Fruit fly (Drosophila melanogaster): ENCODE measurements around the gene dac.

The dac gene

dm6 chr2L:16533386-16533773 lies 47.6 kb upstream of the dac start (continued):
- TF ChIP-seq HLHmδ (GFP tag; optimal IDR thresholded peaks at IDR 0.05) (peak; percentile 90), CG42726 (GFP tag; IDR thresholded peaks at IDR 0.05; ENCODE audit: partially characterized antibody) (peak; percentile 76), Mrtf (GFP tag; IDR thresholded peaks at IDR 0.05) (no peak), ttk (GFP tag; IDR thresholded peaks at IDR 0.05) (no peak; the same call in 1 of the 2 replicates), Lpt (GFP tag; optimal IDR thresholded peaks at IDR 0.05) (no peak), bsh (GFP tag; optimal IDR thresholded peaks at IDR 0.05) (no peak), sd (tag; optimal IDR thresholded peaks at IDR 0.05) (peak; percentile 74), rib (GFP tag; IDR thresholded peaks at IDR 0.05) (peak; percentile 93), kni (GFP tag; optimal IDR thresholded peaks at IDR 0.05) (peak; percentile 62), ham (GFP tag; IDR thresholded peaks at IDR 0.05) (0 out of 2 replicates have a peak, but pooled peaks have one; percentile 4), phol (tag; optimal IDR thresholded peaks at IDR 0.05) (no peak), CG8765 (GFP tag; IDR thresholded peaks at IDR 0.05) (0 out of 2 replicates have a peak, but pooled peaks have one; percentile 2), tna (GFP tag; IDR thresholded peaks at IDR 0.05; ENCODE audit: partially characterized antibody) (peak; percentile 51; the same call in 1 of the 2 replicates), NFAT (GFP tag; IDR thresholded peaks at IDR 0.05) (peak; percentile 38; the same call in 1 of the 2 replicates), Med (GFP tag) (peak; percentile 7), CG31441 (GFP tag; IDR thresholded peaks at IDR 0.05) (0 out of 2 replicates have a peak, but pooled peaks have one; percentile 22), Asciz (GFP tag; optimal IDR thresholded peaks at IDR 0.05) (no peak), hb (GFP tag; IDR thresholded peaks at IDR 0.05; ENCODE audit: partially characterized antibody) (no peak), inv (GFP tag; IDR thresholded peaks at IDR 0.05; ENCODE audit: partially characterized antibody) (peak; percentile 51; the same call in 1 of the 2 replicates), CG1602 (GFP tag; optimal IDR thresholded peaks at IDR 0.05) (no peak), ab (GFP tag; optimal IDR thresholded peaks at IDR 0.05) (no peak), Hey (tag; optimal IDR thresholded peaks at IDR 0.05) (peak; percentile 44), en (GFP tag; optimal IDR thresholded peaks at IDR 0.05) (no peak), lilli (GFP tag; optimal IDR thresholded peaks at IDR 0.05) (no peak), grn (GFP tag; optimal IDR thresholded peaks at IDR 0.05) (peak; percentile 15), H2.0 (GFP tag; IDR thresholded peaks at IDR 0.05) (peak; percentile 20; the same call in 1 of the 2 replicates), kay (GFP tag; optimal IDR thresholded peaks at IDR 0.05) (peak; percentile 13), CG16813 (GFP tag; IDR thresholded peaks at IDR 0.05; ENCODE audit: partially characterized antibody) (peak; percentile 55), chinmo (GFP tag; IDR thresholded peaks at IDR 0.05; ENCODE audit: partially characterized antibody) (peak; percentile 98), Scr (GFP tag; IDR thresholded peaks at IDR 0.05; ENCODE audit: partially characterized antibody) (peak; percentile 11; the same call in 1 of the 2 replicates), Hand (GFP tag; optimal IDR thresholded peaks at IDR 0.05) (no peak), sob (GFP tag; IDR thresholded peaks at IDR 0.05) (peak; percentile 5; the same call in 1 of the 2 replicates), Aef1 (GFP tag; IDR thresholded peaks at IDR 0.05) (peak; percentile 73; the same call in 2 of the 3 replicates), sqz (GFP tag; optimal IDR thresholded peaks at IDR 0.05) (peak; percentile 28), Hr78 (GFP tag; optimal IDR thresholded peaks at IDR 0.05) (no peak), CG18599 (GFP tag; optimal IDR thresholded peaks at IDR 0.05) (peak; percentile 27)

DNA sequence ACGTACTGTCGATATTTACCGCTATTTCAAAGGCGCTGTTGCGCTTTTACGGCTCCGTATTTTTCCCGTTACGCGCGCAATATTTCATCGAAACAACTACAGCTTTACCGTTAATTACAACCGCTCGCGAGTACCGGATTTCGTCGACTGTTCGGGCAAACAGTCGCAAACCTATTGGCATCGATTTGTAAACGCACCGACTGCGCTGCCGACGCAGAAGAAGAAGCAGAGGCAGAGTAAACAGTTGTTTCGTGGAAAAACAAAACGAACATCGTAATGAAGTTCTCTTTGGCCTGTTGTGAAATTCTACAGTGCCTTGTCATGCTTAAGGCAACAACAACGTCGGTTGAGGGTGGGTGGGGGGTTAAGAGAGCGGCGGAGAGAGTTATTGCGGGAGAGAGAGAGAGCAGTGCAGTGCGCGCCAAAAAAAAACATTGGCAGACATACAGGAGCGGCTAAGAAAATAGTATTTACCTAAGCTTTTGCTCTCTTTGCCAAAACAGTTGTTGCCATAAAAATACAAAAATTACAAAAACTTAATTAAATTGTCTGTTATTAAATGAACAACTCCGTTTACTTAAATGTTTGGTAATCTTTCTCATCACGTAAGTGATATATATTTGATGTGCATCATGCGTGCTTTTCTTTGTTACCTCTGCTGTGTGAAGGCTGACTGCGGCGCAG lies 47.0 kb upstream of the dac start, which contains the start of gene CG5953:
TSS of gene CG5953 (minus strand) at position 176 of the 684 bp plus-strand sequence.
- peak; percentile 93 for TF ChIP-seq chn (GFP tag; optimal IDR thresholded peaks at IDR 0.05)
- TF ChIP-seq CG5953 (GFP tag; IDR thresholded peaks at IDR 0.05) = peak; percentile 92
- TF ChIP-seq CG1233 (GFP tag; optimal IDR thresholded peaks at IDR 0.05) = peak; percentile 94
- TF ChIP-seq CG30020 (tag; optimal IDR thresholded peaks at IDR 0.05) = peak; percentile 71
- TF ChIP-seq H15 (GFP tag; IDR thresholded peaks at IDR 0.05) = peak; percentile 95
- peak; percentile 94 for TF ChIP-seq zfh2 (GFP tag; optimal IDR thresholded peaks at IDR 0.05)
- peak; percentile 83 for TF ChIP-seq CG11398 (GFP tag; optimal IDR thresholded peaks at IDR 0.05)
- peak; percentile 92 for TF ChIP-seq zen (tag; optimal IDR thresholded peaks at IDR 0.05)
- peak; percentile 89 for TF ChIP-seq CG10565 (GFP tag; optimal IDR thresholded peaks at IDR 0.05)
- TF ChIP-seq HLH4C (GFP tag; IDR thresholded peaks at IDR 0.05; ENCODE audit: partially characterized antibody) = no peak; the same call in 2 of the 3 replicates
- TF ChIP-seq luna (GFP tag; optimal IDR thresholded peaks at IDR 0.05) = peak; percentile 76
- TF ChIP-seq CG2889 (GFP tag; IDR thresholded peaks at IDR 0.05) = peak; percentile 95
- TF ChIP-seq Dbx (GFP tag; IDR thresholded peaks at IDR 0.05) = peak; percentile 95
- no peak for TF ChIP-seq pita (GFP tag; optimal IDR thresholded peaks at IDR 0.05)

Measured in whole organism, embryonic.